Fruit fly (Drosophila melanogaster): ENCODE measurements around the gene CG43050.

The CG43050 gene

dm6 chr2L:13074383-13074782, 44.7 kb upstream of the CG43050 start (continued):
- TF ChIP-seq CG14441 (GFP tag; IDR thresholded peaks at IDR 0.05) (0 out of 2 replicates have a peak, but pooled peaks have one; percentile 13), Xrp1 (GFP tag; IDR thresholded peaks at IDR 0.05) (no peak), prd (optimal IDR thresholded peaks at IDR 0.05) (no peak), prd (GFP tag; IDR thresholded peaks at IDR 0.05) (peak; percentile 34; the same call in 1 of the 3 replicates), H2.0 (GFP tag; IDR thresholded peaks at IDR 0.05) (peak; percentile 42; the same call in 1 of the 2 replicates), CG16815 (GFP tag; optimal IDR thresholded peaks at IDR 0.05) (no peak), dysf (GFP tag; IDR thresholded peaks at IDR 0.05) (peak; percentile 52; the same call in 2 of the 3 replicates), Ets65A (GFP tag) (peak; percentile 52), CG10366 (GFP tag; IDR thresholded peaks at IDR 0.05) (0 out of 2 replicates have a peak, but pooled peaks have one; percentile 17), CG15269 (tag; optimal IDR thresholded peaks at IDR 0.05) (peak; percentile 1), sob (GFP tag; IDR thresholded peaks at IDR 0.05) (peak; percentile 25; the same call in 1 of the 2 replicates), gem (tag; optimal IDR thresholded peaks at IDR 0.05) (peak; percentile 4), Med (GFP tag) (peak; percentile 35)

- TF ChIP-seq ham (GFP tag; IDR thresholded peaks at IDR 0.05): no peak
- TF ChIP-seq CG9932 (GFP tag; IDR thresholded peaks at IDR 0.05): 0 out of 2 replicates have a peak, but pooled peaks have one; percentile 26
- TF ChIP-seq Hr39 (optimal IDR thresholded peaks at IDR 0.05): no peak
- 0 out of 3 replicates have a peak, but pooled peaks have one; percentile 37 for TF ChIP-seq dysf (GFP tag; IDR thresholded peaks at IDR 0.05)
- peak; percentile 20 for TF ChIP-seq grn (GFP tag; optimal IDR thresholded peaks at IDR 0.05)
- TF ChIP-seq D19A (tag; optimal IDR thresholded peaks at IDR 0.05): no peak
- TF ChIP-seq CG13894 (tag; optimal IDR thresholded peaks at IDR 0.05): peak; percentile 63
- TF ChIP-seq Optix (GFP tag; IDR thresholded peaks at IDR 0.05): no peak
- TF ChIP-seq CG11723 (GFP tag; optimal IDR thresholded peaks at IDR 0.05): no peak
- no peak for TF ChIP-seq HLH4C (GFP tag; IDR thresholded peaks at IDR 0.05; ENCODE audit: partially characterized antibody)
- no peak for TF ChIP-seq fru (optimal IDR thresholded peaks at IDR 0.05)
- peak; percentile 7 for TF ChIP-seq sens (GFP tag)
- no peak for TF ChIP-seq ash1 (GFP tag; optimal IDR thresholded peaks at IDR 0.05)
- TF ChIP-seq vnd (GFP tag; IDR thresholded peaks at IDR 0.05; ENCODE audit: partially characterized antibody): 0 out of 3 replicates have a peak, but pooled peaks have one; percentile 25
- no peak for TF ChIP-seq nom (GFP tag; optimal IDR thresholded peaks at IDR 0.05)
- peak; percentile 55 for TF ChIP-seq Med (GFP tag)
- TF ChIP-seq Oli (tag; optimal IDR thresholded peaks at IDR 0.05): no peak
- no peak for TF ChIP-seq CG8388 (GFP tag; optimal IDR thresholded peaks at IDR 0.05)
- TF ChIP-seq cg (GFP tag; optimal IDR thresholded peaks at IDR 0.05): no peak
- TF ChIP-seq slp2 (GFP tag; optimal IDR thresholded peaks at IDR 0.05): no peak
- no peak for TF ChIP-seq pb (GFP tag; optimal IDR thresholded peaks at IDR 0.05)
- no peak for TF ChIP-seq so (GFP tag; IDR thresholded peaks at IDR 0.05)
- TF ChIP-seq CG2199 (GFP tag; IDR thresholded peaks at IDR 0.05): 0 out of 3 replicates have a peak, but pooled peaks have one; percentile 62
- TF ChIP-seq Pdp1 (GFP tag; optimal IDR thresholded peaks at IDR 0.05): no peak
- TF ChIP-seq en (GFP tag; optimal IDR thresholded peaks at IDR 0.05): no peak
- peak; percentile 70 for TF ChIP-seq Blimp-1 (GFP tag; optimal IDR thresholded peaks at IDR 0.05)
- no peak for TF ChIP-seq insv (GFP tag; optimal IDR thresholded peaks at IDR 0.05)
Observed at dm6 chr2L:13079483-13079882, 39.6 kb upstream of the CG43050 start.

dm6 chr2L:13082177-13082576, 36.9 kb upstream of the CG43050 start:
- TF ChIP-seq Opbp (GFP tag; IDR thresholded peaks at IDR 0.05; ENCODE audit: partially characterized antibody): no peak
- TF ChIP-seq CG6654 (GFP tag; optimal IDR thresholded peaks at IDR 0.05): no peak
- no peak for TF ChIP-seq pfk (GFP tag; optimal IDR thresholded peaks at IDR 0.05)
- no peak for TF ChIP-seq seq (GFP tag; IDR thresholded peaks at IDR 0.05)
- no peak for TF ChIP-seq otp (GFP tag; IDR thresholded peaks at IDR 0.05)
- TF ChIP-seq CG7963 (GFP tag; IDR thresholded peaks at IDR 0.05; ENCODE audit: partially characterized antibody): no peak
- TF ChIP-seq Mrtf (GFP tag; IDR thresholded peaks at IDR 0.05): no peak
- TF ChIP-seq CG30020 (tag; optimal IDR thresholded peaks at IDR 0.05): no peak
- no peak for TF ChIP-seq unc-4 (GFP tag; IDR thresholded peaks at IDR 0.05; ENCODE audit: partially characterized antibody)
- TF ChIP-seq sug (tag; optimal IDR thresholded peaks at IDR 0.05): no peak
- no peak for TF ChIP-seq toy (GFP tag; IDR thresholded peaks at IDR 0.05)
- no peak for TF ChIP-seq CG2199 (GFP tag; IDR thresholded peaks at IDR 0.05)
- no peak for TF ChIP-seq Dad (GFP tag; optimal IDR thresholded peaks at IDR 0.05)
- no peak for TF ChIP-seq CG32767 (GFP tag; IDR thresholded peaks at IDR 0.05)
- TF ChIP-seq CG5953 (GFP tag; IDR thresholded peaks at IDR 0.05): no peak

Measured in whole organism, embryonic.